Worm (Caenorhabditis elegans) whole organism, late embryonic: Measurements from ENCODE around the gene mrpl-51.

Experiments used
- C38D4.7 ChIP-seq: fragments of 200-800 bp; sonication (Bioruptor generic); optimal IDR thresholded peaks from 2 replicates; lab custom pipeline; 2018; ENCODE audit warnings: mild to moderate bottlenecking, missing genetic modification characterization, moderate library complexity, missing compliant biosample characterization
- Y22D7AL.16 ChIP-seq: sonication (generic microtip); optimal IDR thresholded peaks from 2 replicates; lab custom pipeline; 2016; ENCODE audit warnings: missing genetic modification characterization, missing compliant biosample characterization
- ama-1 ChIP-seq: fragments of 150-350 bp; optimal IDR thresholded peaks from 2 replicates; lab custom pipeline; 2014
- ceh-14 ChIP-seq: sonication (generic microtip); optimal IDR thresholded peaks from 2 replicates; lab custom pipeline; 2016; ENCODE audit warnings: missing genotype, missing genetic modification characterization, missing compliant biosample characterization
- ceh-30 ChIP-seq: fragments of 150-350 bp; optimal IDR thresholded peaks from 2 replicates; lab custom pipeline; 2014; ENCODE audit warnings: missing biosample characterization, missing genetic modification characterization
- ceh-31 ChIP-seq: sonication (generic microtip); optimal IDR thresholded peaks from 2 replicates; lab custom pipeline; 2016; ENCODE audit warnings: missing genetic modification characterization, missing compliant biosample characterization
- ceh-48 ChIP-seq: sonication (generic microtip); optimal IDR thresholded peaks from 2 replicates; lab custom pipeline; 2016; ENCODE audit warnings: missing genetic modification characterization, inconsistent platforms, missing compliant biosample characterization
- ceh-6 ChIP-seq: fragments of 200-800 bp; sonication (Bioruptor generic); optimal IDR thresholded peaks from 2 replicates; lab custom pipeline; 2018; ENCODE audit warnings: mild to moderate bottlenecking, missing genetic modification characterization, missing compliant biosample characterization
- ceh-9 ChIP-seq: sonication (generic microtip); optimal IDR thresholded peaks from 2 replicates; lab custom pipeline; 2016; ENCODE audit warnings: mild to moderate bottlenecking, missing genetic modification characterization, inconsistent platforms, missing compliant biosample characterization
- dmd-4 ChIP-seq: sonication (generic microtip); optimal IDR thresholded peaks from 2 replicates; lab custom pipeline; 2016; ENCODE audit warnings: borderline replicate concordance, missing genetic modification characterization, missing compliant biosample characterization
- elt-2 ChIP-seq: sonication (generic microtip); optimal IDR thresholded peaks from 2 replicates; lab custom pipeline; 2016; ENCODE audit warnings: missing genetic modification reagents, missing genetic modification characterization, missing compliant biosample characterization
- elt-4 ChIP-seq: sonication (generic microtip); optimal IDR thresholded peaks from 2 replicates; lab custom pipeline; 2016; ENCODE audit warnings: missing genetic modification characterization, missing compliant biosample characterization
- ets-4 ChIP-seq: sonication (generic microtip); optimal IDR thresholded peaks from 2 replicates; lab custom pipeline; 2016; ENCODE audit warnings: missing genetic modification characterization, missing compliant biosample characterization
- fax-1 ChIP-seq: sonication (generic microtip); optimal IDR thresholded peaks from 2 replicates; lab custom pipeline; 2016; ENCODE audit warnings: missing genotype, missing genetic modification characterization, missing compliant biosample characterization
- fkh-6 ChIP-seq: sonication (generic microtip); optimal IDR thresholded peaks from 2 replicates; lab custom pipeline; 2016; ENCODE audit warnings: missing genetic modification characterization, missing compliant biosample characterization
- hlh-13 ChIP-seq: fragments of 200-800 bp; sonication (Bioruptor generic); optimal IDR thresholded peaks from 2 replicates; lab custom pipeline; 2018; ENCODE audit warnings: mild to moderate bottlenecking, missing genetic modification characterization, missing compliant biosample characterization
- hlh-30 ChIP-seq: sonication (generic microtip); optimal IDR thresholded peaks from 2 replicates; lab custom pipeline; 2017; ENCODE audit warnings: antibody characterized with exemption, missing genetic modification characterization, missing compliant biosample characterization; ENCODE audit not compliant: insufficient read depth
- hlh-6 ChIP-seq: sonication (generic microtip); optimal IDR thresholded peaks from 2 replicates; lab custom pipeline; 2016; ENCODE audit warnings: missing genotype, missing genetic modification characterization, missing compliant biosample characterization
- lim-6 ChIP-seq: sonication (generic microtip); optimal IDR thresholded peaks from 2 replicates; lab custom pipeline; 2016; ENCODE audit warnings: missing genetic modification characterization, missing compliant biosample characterization
- lin-11 ChIP-seq: fragments of 200-800 bp; sonication (Bioruptor generic); optimal IDR thresholded peaks from 2 replicates; lab custom pipeline; 2018; ENCODE audit warnings: mild to moderate bottlenecking, missing genetic modification characterization, missing compliant biosample characterization
- madf-2 ChIP-seq: sonication (generic microtip); optimal IDR thresholded peaks from 2 replicates; lab custom pipeline; 2017; ENCODE audit warnings: missing genetic modification characterization, missing compliant biosample characterization
- mec-3 ChIP-seq: sonication (generic microtip); optimal IDR thresholded peaks from 2 replicates; lab custom pipeline; 2016; ENCODE audit warnings: borderline replicate concordance, missing genetic modification characterization, missing compliant biosample characterization
- nfya-1 ChIP-seq: sonication (generic microtip); optimal IDR thresholded peaks from 2 replicates; lab custom pipeline; 2017; ENCODE audit warnings: missing genetic modification characterization, mild to moderate bottlenecking, missing compliant biosample characterization, antibody characterized with exemption, moderate library complexity
- pax-1 ChIP-seq: fragments of 150-350 bp; optimal IDR thresholded peaks from 2 replicates; lab custom pipeline; 2014; ENCODE audit warnings: missing biosample characterization, missing genetic modification characterization
- ref-2 ChIP-seq: sonication (generic microtip); optimal IDR thresholded peaks from 2 replicates; lab custom pipeline; 2016; ENCODE audit warnings: missing genetic modification characterization, missing compliant biosample characterization
- rnt-1 ChIP-seq: sonication (generic microtip); optimal IDR thresholded peaks from 2 replicates; lab custom pipeline; 2016; ENCODE audit warnings: missing genetic modification characterization, missing compliant biosample characterization
- sdc-2 ChIP-seq: sonication (generic microtip); optimal IDR thresholded peaks from 2 replicates; lab custom pipeline; 2016; ENCODE audit warnings: missing genotype, missing genetic modification characterization, missing compliant biosample characterization
- sox-2 ChIP-seq: fragments of 200-800 bp; sonication (Bioruptor generic); IDR thresholded peaks from 2 replicates; pipeline ENCODE4 v1.3.6; 2022; ENCODE audit warnings: missing genetic modification reagents, missing genetic modification characterization, missing compliant biosample characterization
- tbx-2 ChIP-seq: sonication (generic microtip); optimal IDR thresholded peaks from 2 replicates; lab custom pipeline; 2016; ENCODE audit warnings: missing genetic modification characterization, missing compliant biosample characterization
- unc-3 ChIP-seq, 2 experiments: fragments of 200-800 bp in 1 of 2; sonication (Bioruptor generic) in 1 of 2; sonication (generic microtip) in 1 of 2; conservative IDR thresholded peaks in 1 of 2; optimal IDR thresholded peaks in 1 of 2; 2 replicates each; pipeline versions ENCODE4 v1.3.6 to Lab custom; 2016 to 2022; ENCODE audit warnings: missing compliant biosample characterization in 2 of 2, missing genetic modification characterization in 2 of 2, missing genetic modification reagents in 1 of 2
- unc-42 ChIP-seq: sonication (generic microtip); optimal IDR thresholded peaks from 2 replicates; lab custom pipeline; 2016; ENCODE audit warnings: missing genotype, missing genetic modification characterization, missing compliant biosample characterization
- unc-86 ChIP-seq: sonication (generic microtip); optimal IDR thresholded peaks from 2 replicates; lab custom pipeline; 2016; ENCODE audit warnings: missing genetic modification characterization, missing compliant biosample characterization
- ztf-16 ChIP-seq: sonication (generic microtip); optimal IDR thresholded peaks from 2 replicates; lab custom pipeline; 2017; ENCODE audit warnings: missing genetic modification characterization, missing compliant biosample characterization

Gene mrpl-51

ce11 chrIV:12075497-12075896 lies 44.4 kb downstream of the mrpl-51 start, which contains the start of gene K08E4.7:
TSS of gene K08E4.7 (plus strand) at chrIV:12075797.
- no peak for TF ChIP-seq ceh-48 (tag; lab: Kevin White, UChicago)
- TF ChIP-seq hlh-13: no peak

- TF ChIP-seq ceh-6 (GFP tag; lab: Kevin White, UChicago): no peak
- TF ChIP-seq tbx-2 (tag; lab: Kevin White, UChicago): no peak
- no peak for TF ChIP-seq elt-2 (tag; lab: Kevin White, UChicago)
- TF ChIP-seq C38D4.7 (GFP tag; lab: Kevin White, UChicago): no peak
- no peak for TF ChIP-seq mec-3 (tag; lab: Kevin White, UChicago)
These were observed 47.1 kb downstream of the mrpl-51 start, which contains the start of gene tmed-1 for ce11 chrIV:12078112-12078812. TSS of gene tmed-1 (minus strand) at chrIV:12078162.

ce11 chrIV:12078907-12079523 lies 47.9 kb downstream of the mrpl-51 start, which contains the start of gene lex-1:
TSS of gene lex-1 (plus strand) at chrIV:12079473.
- no peak for TF ChIP-seq ref-2 (tag; lab: Kevin White, UChicago)
- no peak for TF ChIP-seq ceh-14 (tag; lab: Kevin White, UChicago)
- TF ChIP-seq sdc-2 (tag; lab: Kevin White, UChicago): no peak
- TF ChIP-seq unc-3 (GFP tag; conservative IDR thresholded peaks at IDR 0.05; lab: Robert Waterston, UW): no peak
- no peak for TF ChIP-seq unc-3 (tag; optimal IDR thresholded peaks at IDR 0.05; lab: Kevin White, UChicago)
- no peak for TF ChIP-seq lim-6 (tag; lab: Kevin White, UChicago)
- TF ChIP-seq hlh-6 (tag; lab: Kevin White, UChicago): no peak
- TF ChIP-seq hlh-30: peak; percentile 75
- TF ChIP-seq ztf-16 (tag; lab: Kevin White, UChicago): no peak
- TF ChIP-seq nfya-1 (tag; lab: Kevin White, UChicago): peak; percentile 38
- no peak for TF ChIP-seq unc-86 (tag; lab: Kevin White, UChicago)
- TF ChIP-seq unc-42 (tag; lab: Kevin White, UChicago): peak; percentile 27
- no peak for TF ChIP-seq dmd-4 (tag; lab: Kevin White, UChicago)
- TF ChIP-seq ceh-31: peak; percentile 26

ce11 chrIV:12080807-12081206 lies 49.7 kb downstream of the mrpl-51 start:
- TF ChIP-seq unc-3 (GFP tag; conservative IDR thresholded peaks at IDR 0.05; lab: Robert Waterston, UW): no peak
- no peak for TF ChIP-seq unc-3 (tag; optimal IDR thresholded peaks at IDR 0.05; lab: Kevin White, UChicago)
- no peak for TF ChIP-seq sox-2 (GFP tag; lab: Robert Waterston, UW)
- no peak for TF ChIP-seq lin-11
- TF ChIP-seq ets-4 (tag; lab: Kevin White, UChicago): no peak
- no peak for TF ChIP-seq hlh-30
- TF ChIP-seq unc-86 (tag; lab: Kevin White, UChicago): no peak
- no peak for TF ChIP-seq fkh-6
- no peak for TF ChIP-seq ceh-9 (tag; lab: Kevin White, UChicago)
- TF ChIP-seq rnt-1: no peak
- TF ChIP-seq madf-2: no peak
- TF ChIP-seq ceh-30 (tag; lab: Kevin White, UChicago): no peak
- no peak for TF ChIP-seq Y22D7AL.16 (tag; lab: Kevin White, UChicago)
- no peak for TF ChIP-seq ama-1
- TF ChIP-seq pax-1 (tag; lab: Kevin White, UChicago): no peak
- no peak for TF ChIP-seq fax-1 (tag; lab: Kevin White, UChicago)
- no peak for TF ChIP-seq elt-2 (tag; lab: Kevin White, UChicago)
- no peak for TF ChIP-seq hlh-6 (tag; lab: Kevin White, UChicago)
- TF ChIP-seq ceh-31: no peak
- no peak for TF ChIP-seq elt-4 (tag; lab: Kevin White, UChicago)
